Worm (Caenorhabditis elegans) whole organism, early embryonic: ENCODE results near the gene vps-29.

ENCODE experiments used
- B0310.2 ChIP-seq: sonication (generic microtip); optimal IDR thresholded peaks from 2 replicates; lab custom pipeline; 2016; ENCODE audit warnings: mild to moderate bottlenecking, missing genetic modification characterization, missing compliant biosample characterization
- F13C5.2 ChIP-seq: sonication (generic microtip); optimal IDR thresholded peaks from 2 replicates; lab custom pipeline; 2017; ENCODE audit warnings: mild to moderate bottlenecking, missing genetic modification characterization, inconsistent platforms, missing compliant biosample characterization
- aly-1 ChIP-seq: sonication (generic microtip); optimal IDR thresholded peaks from 2 replicates; lab custom pipeline; 2016; ENCODE audit warnings: missing genetic modification characterization, missing compliant biosample characterization
- ama-1 ChIP-seq: fragments of 150-350 bp; optimal IDR thresholded peaks from 2 replicates; lab custom pipeline; 2014
- ceh-13 ChIP-seq: fragments of 200-800 bp; sonication (Bioruptor generic); optimal IDR thresholded peaks from 2 replicates; lab custom pipeline; 2018; ENCODE audit warnings: mild to moderate bottlenecking, missing genetic modification characterization, missing compliant biosample characterization
- ceh-36 ChIP-seq: sonication (generic microtip); optimal IDR thresholded peaks from 2 replicates; lab custom pipeline; 2016; ENCODE audit warnings: missing genetic modification characterization, inconsistent platforms, missing compliant biosample characterization
- ets-7 ChIP-seq: sonication (generic microtip); optimal IDR thresholded peaks from 2 replicates; lab custom pipeline; 2016; ENCODE audit warnings: missing genotype, missing genetic modification characterization, missing compliant biosample characterization
- flt-1 ChIP-seq: fragments of 200-800 bp; sonication (Bioruptor generic); IDR thresholded peaks from 2 replicates; pipeline ENCODE4 v1.3.6; 2022; ENCODE audit warnings: missing genetic modification characterization, missing compliant biosample characterization
- hmbx-1 ChIP-seq: sonication (generic microtip); optimal IDR thresholded peaks from 2 replicates; lab custom pipeline; 2016; ENCODE audit warnings: mild to moderate bottlenecking, missing genetic modification characterization, missing compliant biosample characterization
- hmg-4 ChIP-seq: fragments of 200-800 bp; sonication (Bioruptor generic); optimal IDR thresholded peaks from 2 replicates; lab custom pipeline; 2018; ENCODE audit warnings: mild to moderate bottlenecking, missing genetic modification characterization, missing compliant biosample characterization
- hnd-1 ChIP-seq: sonication (generic microtip); optimal IDR thresholded peaks from 2 replicates; lab custom pipeline; 2016; ENCODE audit warnings: missing genetic modification characterization, missing compliant biosample characterization
- pes-1 ChIP-seq: fragments of 200-800 bp; sonication (Bioruptor generic); IDR thresholded peaks from 2 replicates; pipeline ENCODE4 v1.3.6; 2022; ENCODE audit warnings: missing genetic modification reagents, missing genetic modification characterization, missing compliant biosample characterization
- scrt-1 ChIP-seq: fragments of 200-800 bp; sonication (Bioruptor generic); IDR thresholded peaks from 2 replicates; pipeline ENCODE4 v1.3.6; 2022; ENCODE audit warnings: missing genetic modification characterization, missing compliant biosample characterization
- sea-1 ChIP-seq: fragments of 200-800 bp; sonication (Bioruptor generic); conservative IDR thresholded peaks from 2 replicates; pipeline ENCODE4 v1.3.6; 2022; ENCODE audit warnings: missing genetic modification characterization, missing compliant biosample characterization
- tbx-11 ChIP-seq: fragments of 200-800 bp; sonication (Bioruptor generic); IDR thresholded peaks from 2 replicates; pipeline ENCODE4 v1.3.6; 2022; ENCODE audit warnings: missing genetic modification characterization, missing compliant biosample characterization
- tbx-37 ChIP-seq: fragments of 200-800 bp; sonication (Bioruptor generic); conservative IDR thresholded peaks from 2 replicates; pipeline ENCODE4 v1.3.6; 2022; ENCODE audit warnings: missing genetic modification reagents, missing genetic modification characterization, missing compliant biosample characterization
- tra-4 ChIP-seq: sonication (generic microtip); optimal IDR thresholded peaks from 2 replicates; lab custom pipeline; 2017; ENCODE audit warnings: missing genetic modification characterization, missing compliant biosample characterization

vps-29 gene

ce11 chrIII:10149910-10150309, 37.1 kb upstream of the vps-29 start:
- TF ChIP-seq flt-1 (no peak), ceh-36 (tag; lab: Kevin White, UChicago) (no peak), tbx-11 (GFP tag; lab: Robert Waterston, UW) (no peak), ceh-13 (GFP tag; lab: Kevin White, UChicago) (no peak), F13C5.2 (tag; lab: Kevin White, UChicago) (no peak), tbx-37 (GFP tag; lab: Robert Waterston, UW) (no peak), hmbx-1 (tag; lab: Kevin White, UChicago) (no peak), B0310.2 (tag; lab: Kevin White, UChicago) (no peak)

DNA sequence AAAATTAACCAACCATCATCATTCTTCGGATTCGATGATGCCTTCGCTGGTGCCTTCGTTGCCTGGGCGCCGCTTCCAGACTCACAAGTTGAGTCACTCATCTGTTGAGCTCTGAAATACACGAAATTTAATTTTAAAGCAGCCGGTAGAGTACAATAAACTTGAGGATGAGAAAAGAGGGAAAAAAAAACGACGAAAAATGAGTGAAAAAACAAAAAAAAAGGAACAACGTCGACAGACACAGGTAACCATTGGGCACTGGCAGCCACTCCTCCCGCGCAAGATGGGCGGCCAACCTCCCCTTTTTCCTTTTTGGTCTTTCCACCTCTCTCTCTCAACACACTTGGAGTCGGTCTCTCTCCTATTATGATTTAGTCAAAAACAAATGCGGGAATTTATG, 33.8 kb upstream of the vps-29 start, which contains the start of gene K08E5.1:
Gene K08E5.1 (minus strand): TSS at position 101 of the 400 bp plus-strand sequence.
- TF ChIP-seq B0310.2 (tag; lab: Kevin White, UChicago): no peak
- no peak for TF ChIP-seq hnd-1 (tag; lab: Kevin White, UChicago)
- no peak for TF ChIP-seq tra-4
- no peak for TF ChIP-seq scrt-1 (GFP tag; lab: Robert Waterston, UW)
- no peak for TF ChIP-seq tbx-37 (GFP tag; lab: Robert Waterston, UW)
- no peak for TF ChIP-seq pes-1 (GFP tag; lab: Robert Waterston, UW)
- TF ChIP-seq ama-1 (lab: Kevin White, UChicago): no peak
- TF ChIP-seq flt-1: no peak

ce11 chrIII:10140732-10141131, 27.9 kb upstream of the vps-29 start, which contains the start of gene K08E5.6:
K08E5.6 (plus strand) TSS chrIII:10141032.
- no peak for TF ChIP-seq pes-1 (GFP tag; lab: Robert Waterston, UW)
- no peak for TF ChIP-seq B0310.2 (tag; lab: Kevin White, UChicago)
- no peak for TF ChIP-seq ama-1 (lab: Kevin White, UChicago)
- TF ChIP-seq tbx-37 (GFP tag; lab: Robert Waterston, UW): no peak
- TF ChIP-seq hmbx-1 (tag; lab: Kevin White, UChicago): no peak
- no peak for TF ChIP-seq ceh-13 (GFP tag; lab: Kevin White, UChicago)

- TF ChIP-seq pes-1 (GFP tag; lab: Robert Waterston, UW) (no peak), tbx-11 (GFP tag; lab: Robert Waterston, UW) (no peak), tra-4 (no peak), scrt-1 (GFP tag; lab: Robert Waterston, UW) (no peak), hmg-4 (GFP tag; lab: Kevin White, UChicago) (no peak), ets-7 (tag; lab: Kevin White, UChicago) (no peak), ama-1 (lab: Kevin White, UChicago) (no peak), B0310.2 (tag; lab: Kevin White, UChicago) (no peak), aly-1 (tag; lab: Kevin White, UChicago) (no peak), sea-1 (no peak), F13C5.2 (tag; lab: Kevin White, UChicago) (no peak)
Measured at ce11 chrIII:10136778-10137177, 23.9 kb upstream of the vps-29 start, which contains the start of gene ZK1128.7. ZK1128.7 (plus strand) TSS chrIII:10137006.

- TF ChIP-seq tbx-37 (GFP tag; lab: Robert Waterston, UW) (no peak), hnd-1 (tag; lab: Kevin White, UChicago) (no peak), B0310.2 (tag; lab: Kevin White, UChicago) (no peak), flt-1 (no peak), tra-4 (no peak), pes-1 (GFP tag; lab: Robert Waterston, UW) (no peak), scrt-1 (GFP tag; lab: Robert Waterston, UW) (no peak), F13C5.2 (tag; lab: Kevin White, UChicago) (no peak), ets-7 (tag; lab: Kevin White, UChicago) (no peak), aly-1 (tag; lab: Kevin White, UChicago) (no peak), hmg-4 (GFP tag; lab: Kevin White, UChicago) (no peak), hmbx-1 (tag; lab: Kevin White, UChicago) (no peak)
Measured at ce11 chrIII:10134517-10134916, 21.7 kb upstream of the vps-29 start.

DNA sequence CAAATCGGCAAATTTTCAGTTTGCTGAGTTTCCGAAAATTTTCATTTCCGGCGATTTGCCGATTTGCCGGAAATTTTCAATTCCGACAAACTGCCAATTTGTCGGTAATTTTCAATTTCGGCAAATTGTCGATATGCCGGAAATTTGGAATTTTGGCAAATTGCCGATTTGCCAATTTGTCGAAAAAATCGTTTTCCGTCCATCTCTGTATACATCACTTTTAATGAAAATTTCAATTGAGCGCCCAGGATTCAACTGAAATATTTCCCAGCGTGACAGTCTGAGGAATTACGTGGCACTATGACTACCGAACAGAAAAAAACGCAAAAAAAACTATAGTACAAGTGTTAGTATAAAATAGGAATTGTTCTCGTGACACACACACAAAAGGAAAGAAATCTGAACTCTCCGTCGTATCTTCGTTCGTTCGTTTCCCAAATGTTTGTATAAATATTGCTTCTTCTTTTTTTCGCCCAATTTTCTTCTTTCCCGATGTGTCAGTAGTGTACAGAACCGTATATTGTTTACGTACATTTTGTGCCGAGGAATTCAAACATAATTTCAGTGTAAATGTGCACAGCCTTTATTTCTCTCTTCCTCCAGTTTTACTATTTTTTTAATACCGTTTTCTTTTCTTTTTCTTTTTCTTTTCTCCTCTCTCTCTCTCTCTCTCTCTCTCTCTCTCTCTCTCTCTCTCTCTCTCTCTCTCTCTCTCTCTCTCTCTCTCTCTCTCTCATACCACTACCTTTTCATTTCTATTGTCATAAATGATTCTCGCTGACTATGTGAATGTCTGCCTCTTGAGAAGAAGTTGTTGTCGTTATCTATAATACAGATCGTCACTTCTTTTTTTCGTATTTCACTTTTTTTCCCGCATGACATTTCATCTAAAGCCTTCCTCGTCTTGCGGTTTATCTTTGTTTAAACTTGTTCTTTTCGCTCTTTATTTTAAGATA, 19.9 kb upstream of the vps-29 start:
- no peak for TF ChIP-seq pes-1 (GFP tag; lab: Robert Waterston, UW)
- no peak for TF ChIP-seq flt-1
- no peak for TF ChIP-seq tra-4
- no peak for TF ChIP-seq tbx-37 (GFP tag; lab: Robert Waterston, UW)
- no peak for TF ChIP-seq ets-7 (tag; lab: Kevin White, UChicago)
- TF ChIP-seq ama-1 (lab: Kevin White, UChicago): no peak
- no peak for TF ChIP-seq ceh-36 (tag; lab: Kevin White, UChicago)
- no peak for TF ChIP-seq hnd-1 (tag; lab: Kevin White, UChicago)
- no peak for TF ChIP-seq hmg-4 (GFP tag; lab: Kevin White, UChicago)
- no peak for TF ChIP-seq aly-1 (tag; lab: Kevin White, UChicago)

DNA sequence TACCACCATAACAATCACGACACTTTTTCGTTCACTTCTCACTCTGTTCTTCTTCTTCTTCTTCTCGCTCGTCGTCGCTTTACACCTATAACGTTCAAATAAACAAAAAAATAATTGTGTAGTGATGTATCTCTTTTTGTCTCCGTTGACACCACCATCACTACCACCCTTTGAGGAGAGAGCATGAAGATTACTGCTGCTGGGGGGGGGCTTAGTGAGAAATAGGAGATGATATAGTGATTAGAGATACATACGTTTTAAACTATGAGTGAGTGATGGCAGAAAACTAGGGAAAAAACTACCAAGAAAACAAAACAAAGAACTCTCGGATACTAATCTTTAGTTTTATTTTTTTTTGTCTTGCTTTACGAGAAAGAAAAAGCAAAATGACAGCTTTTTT, 13.5 kb upstream of the vps-29 start:
- no peak for TF ChIP-seq tbx-11 (GFP tag; lab: Robert Waterston, UW)
- TF ChIP-seq ceh-36 (tag; lab: Kevin White, UChicago): no peak
- no peak for TF ChIP-seq B0310.2 (tag; lab: Kevin White, UChicago)
- TF ChIP-seq sea-1: no peak
- no peak for TF ChIP-seq hmg-4 (GFP tag; lab: Kevin White, UChicago)
